Fruit fly (Drosophila melanogaster) whole organism, pupa: Measurements from ENCODE around the gene RPA2.

Experiments used
- CG15710 ChIP-seq: fragments of 200-800 bp; sonication (Bioruptor generic); optimal IDR thresholded peaks from 2 replicates; lab custom pipeline; 2018; ENCODE audit warnings: missing biosample characterization, mild to moderate bottlenecking, missing genetic modification characterization, moderate library complexity
- CG32121 ChIP-seq: fragments of 200-800 bp; sonication (Bioruptor generic); IDR thresholded peaks from 2 replicates; pipeline ENCODE4 v1.3.6; 2022; ENCODE audit warnings: missing biosample characterization, missing genetic modification characterization

DNA sequence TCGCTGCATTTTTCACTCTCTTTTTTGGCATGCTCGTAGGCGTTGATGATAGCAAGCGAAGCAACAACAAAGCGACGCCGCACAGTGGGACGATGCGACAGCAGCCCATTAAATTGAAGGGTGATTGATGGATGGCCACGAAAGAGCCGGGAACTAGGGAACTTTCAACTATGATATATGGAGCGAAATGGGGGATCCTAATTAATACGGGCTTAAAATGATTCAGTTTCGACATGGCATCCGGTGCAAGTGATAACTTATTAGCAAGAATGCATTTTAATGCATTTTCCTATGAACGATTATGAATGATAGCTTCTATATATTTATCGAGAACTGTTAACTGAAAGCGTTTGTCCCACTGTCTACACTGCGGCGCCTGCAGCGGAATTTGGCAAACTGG is 17.2 kb upstream of the RPA2 start:
- TF ChIP-seq CG15710 (tag; lab: Kevin White, UChicago) (peak; percentile 30), CG32121 (GFP tag; lab: Robert Waterston, UW) (0 out of 2 replicates have a peak, but pooled peaks have one; percentile 31)
